Worm (Caenorhabditis elegans) whole organism, L1 larva: Measurements from ENCODE around the gene ZK1248.19.

Experiments
- ama-1 ChIP-seq: fragments of 150-350 bp; optimal IDR thresholded peaks from 2 replicates; lab custom pipeline; 2014
- efl-1 ChIP-seq, 4 experiments: fragments of 150-350 bp; optimal IDR thresholded peaks in 3 of 4; peaks in 1 of 4; 1 replicate in 1 of 4; 2 replicates in 3 of 4; lab custom pipeline; 2014; ENCODE audit warnings: missing biosample characterization in 2 of 4, missing genetic modification characterization in 2 of 4, missing genetic modification reagents in 2 of 4
- egl-27 ChIP-seq, 2 experiments: fragments of 150-350 bp in 1 of 2; sonication (generic microtip); optimal IDR thresholded peaks; 3 replicates each; lab custom pipeline; 2017 to 2018; ENCODE audit warnings: missing biosample characterization in 2 of 2, missing genetic modification characterization in 2 of 2, missing genetic modification reagents in 2 of 2
- elt-3 ChIP-seq, 6 experiments: fragments of 150-350 bp in 1 of 6; sonication (generic microtip); optimal IDR thresholded peaks; 2 replicates each; lab custom pipeline; 2017 to 2018; ENCODE audit warnings: missing biosample characterization in 6 of 6, missing genetic modification characterization in 6 of 6, inconsistent platforms in 1 of 6
- irx-1 ChIP-seq: sonication (generic microtip); optimal IDR thresholded peaks from 2 replicates; lab custom pipeline; 2016; ENCODE audit warnings: missing genetic modification characterization, missing compliant biosample characterization
- lin-13 ChIP-seq: fragments of 150-350 bp; optimal IDR thresholded peaks from 2 replicates; lab custom pipeline; 2014; ENCODE audit warnings: missing biosample characterization, missing genetic modification reagents, missing genetic modification characterization
- lir-3 ChIP-seq: sonication (generic microtip); optimal IDR thresholded peaks from 2 replicates; lab custom pipeline; 2016; ENCODE audit warnings: mild to moderate bottlenecking, missing genetic modification characterization, moderate library complexity, missing compliant biosample characterization; ENCODE audit not compliant: poor library complexity
- lsy-2 ChIP-seq, 2 experiments: fragments of 150-350 bp; optimal IDR thresholded peaks; 2 replicates each; lab custom pipeline; 2014; ENCODE audit warnings: missing biosample characterization in 2 of 2, missing genetic modification characterization in 2 of 2
- nhr-11 ChIP-seq: fragments of 150-350 bp; optimal IDR thresholded peaks from 2 replicates; lab custom pipeline; 2014; ENCODE audit warnings: missing biosample characterization, missing genetic modification characterization
- nhr-28 ChIP-seq: fragments of 150-350 bp; optimal IDR thresholded peaks from 2 replicates; lab custom pipeline; 2014; ENCODE audit warnings: missing biosample characterization, missing genetic modification characterization
- nhr-76 ChIP-seq: sonication (generic microtip); optimal IDR thresholded peaks from 2 replicates; lab custom pipeline; 2017; ENCODE audit warnings: missing biosample characterization, missing genetic modification characterization
- unc-62 ChIP-seq: fragments of 150-350 bp; optimal IDR thresholded peaks from 2 replicates; lab custom pipeline; 2014; ENCODE audit warnings: missing biosample characterization, missing genetic modification reagents, missing genetic modification characterization

DNA sequence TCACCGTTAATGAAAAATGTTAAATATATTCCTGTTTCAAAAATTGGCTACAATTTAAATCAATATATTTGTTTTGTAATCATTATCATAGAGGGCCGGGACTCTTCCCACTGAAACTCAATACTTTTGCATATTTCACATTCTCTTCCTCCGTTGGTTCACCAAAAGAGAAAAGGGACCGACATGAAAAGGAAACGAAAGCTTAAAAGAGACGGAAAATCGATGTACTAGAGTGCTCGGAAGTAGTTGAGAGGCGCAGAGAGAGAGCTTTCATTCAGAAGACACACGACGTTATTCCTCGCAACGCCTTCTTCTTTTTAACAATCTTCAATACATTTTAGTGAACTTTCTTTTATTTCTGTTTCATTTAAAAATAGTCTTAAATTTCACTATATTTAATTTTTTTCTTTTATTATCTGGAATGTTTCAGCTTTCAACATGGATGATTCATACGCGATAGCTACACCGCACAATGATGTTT lies 18.9 kb downstream of the ZK1248.19 start, which contains the start of gene ehs-1:
- TF ChIP-seq ama-1 (lab: Kevin White, UChicago) (no peak), lin-13 (no peak), lsy-2 (tag; optimal IDR thresholded peaks at IDR 0.05; lab: Kevin White, UChicago) (no peak), nhr-28 (no peak), efl-1 (optimal IDR thresholded peaks at IDR 0.05; lab: Kevin White, UChicago) (no peak), efl-1 (GFP tag; optimal IDR thresholded peaks at IDR 0.05 in 1 of 2; lab: Kevin White, UChicago) (no peak), nhr-11 (tag; lab: Kevin White, UChicago) (no peak), lir-3 (tag; lab: Kevin White, UChicago) (no peak), elt-3 (tag; optimal IDR thresholded peaks at IDR 0.05; lab: Kevin White, UChicago) (no peak), egl-27 (tag; optimal IDR thresholded peaks at IDR 0.05; lab: Kevin White, UChicago) (no peak), unc-62 (GFP tag; lab: Kevin White, UChicago) (no peak), irx-1 (tag; lab: Kevin White, UChicago) (no peak), nhr-76 (no peak)
